Worm (Caenorhabditis elegans): ENCODE measurements around the gene cpt-2.
"Not testable (repeated sequence)": the region's sequence is repeated elsewhere in the genome, so short reads cannot be mapped to it uniquely, and the experiment has no call there.

cpt-2 gene

ce11 chrIV:11162451-11162850 is 17.0 kb upstream of the cpt-2 start, which contains the start of gene fbxb-9:
Gene fbxb-9, minus strand, starts transcription at chrIV:11162551.
- TF ChIP-seq unc-62 (GFP tag; optimal IDR thresholded peaks at IDR 0.05) = no peak

DNA sequence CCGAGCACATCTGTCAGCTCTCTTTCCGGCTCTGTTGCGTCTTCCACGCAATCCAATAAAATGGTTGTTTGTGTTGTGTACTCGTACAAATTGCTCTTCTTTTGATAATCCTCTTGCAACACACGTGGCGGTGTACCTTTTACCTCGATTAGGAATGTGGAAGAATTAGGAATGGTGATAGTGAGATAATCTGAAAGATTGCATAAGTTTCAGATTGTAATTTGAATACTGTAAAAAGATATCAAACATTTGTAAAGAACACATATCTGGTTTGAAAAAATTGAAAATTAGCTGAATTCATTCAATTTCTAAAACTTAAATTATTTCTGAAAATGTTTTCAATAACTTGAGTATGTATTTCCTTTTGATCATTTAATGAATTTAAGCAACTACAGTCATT is 14.6 kb upstream of the cpt-2 start, which contains the start of gene C08F8.6:
TSS of gene C08F8.6 (minus strand) at position 101 of the 400 bp plus-strand sequence.
- no peak for TF ChIP-seq unc-62 (GFP tag; optimal IDR thresholded peaks at IDR 0.05)

DNA sequence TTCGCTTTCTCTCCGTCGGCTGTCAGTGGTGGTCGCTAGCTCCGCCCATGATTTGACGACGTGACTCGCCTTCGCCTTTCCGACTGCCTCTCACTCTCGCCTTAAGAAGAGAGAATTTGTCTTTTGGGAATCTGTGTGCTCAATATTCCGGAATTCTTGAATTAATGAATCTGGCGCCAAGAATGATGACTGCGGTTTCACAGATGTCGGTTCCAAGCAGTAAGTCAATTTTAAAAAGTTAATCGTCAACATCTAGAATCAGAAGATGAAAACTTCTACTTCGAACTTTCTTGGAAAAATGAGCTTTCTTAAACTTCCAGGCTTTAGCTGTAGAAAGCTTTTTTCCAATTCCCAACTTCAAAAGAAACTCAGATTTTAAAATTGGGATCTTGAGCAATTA is 9.8 kb upstream of the cpt-2 start, which contains the start of gene nhr-67:
TSS of gene nhr-67 (plus strand) at position 97 of the 400 bp plus-strand sequence.
- no peak for TF ChIP-seq unc-62 (GFP tag; optimal IDR thresholded peaks at IDR 0.05)

- TF ChIP-seq unc-62 (GFP tag; optimal IDR thresholded peaks at IDR 0.05) = no peak
Observed at ce11 chrIV:11174772-11175171, 4.7 kb upstream of the cpt-2 start.

DNA sequence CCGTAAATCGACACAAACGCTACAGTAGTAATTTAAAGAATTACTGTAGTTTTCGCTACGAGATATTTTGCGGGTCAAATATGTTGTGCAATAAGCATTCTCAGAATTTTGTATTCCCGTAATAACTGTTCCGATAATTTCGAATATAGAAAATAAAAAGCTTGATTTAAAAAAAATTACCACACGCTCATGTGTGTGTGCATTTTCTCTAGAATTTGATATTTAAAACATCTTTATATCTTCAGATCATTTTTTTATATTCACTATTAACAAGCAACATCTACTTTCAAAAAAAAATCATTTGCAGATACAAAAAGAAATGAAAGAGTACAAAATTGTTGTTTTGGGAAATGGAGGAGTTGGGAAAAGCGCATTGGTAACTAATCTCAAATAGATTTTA is 2.5 kb upstream of the cpt-2 start, which contains the start of gene rap-3:
TSS of gene rap-3 (plus strand) at position 301 of the 400 bp plus-strand sequence.
- TF ChIP-seq unc-62 (GFP tag; optimal IDR thresholded peaks at IDR 0.05) = no peak

- no peak for TF ChIP-seq unc-62 (GFP tag; optimal IDR thresholded peaks at IDR 0.05)
Observed at ce11 chrIV:11178495-11178894, 950 bp upstream of the cpt-2 start, which contains the start of gene C08F8.9. Gene C08F8.9, minus strand, starts transcription at chrIV:11178595.

DNA sequence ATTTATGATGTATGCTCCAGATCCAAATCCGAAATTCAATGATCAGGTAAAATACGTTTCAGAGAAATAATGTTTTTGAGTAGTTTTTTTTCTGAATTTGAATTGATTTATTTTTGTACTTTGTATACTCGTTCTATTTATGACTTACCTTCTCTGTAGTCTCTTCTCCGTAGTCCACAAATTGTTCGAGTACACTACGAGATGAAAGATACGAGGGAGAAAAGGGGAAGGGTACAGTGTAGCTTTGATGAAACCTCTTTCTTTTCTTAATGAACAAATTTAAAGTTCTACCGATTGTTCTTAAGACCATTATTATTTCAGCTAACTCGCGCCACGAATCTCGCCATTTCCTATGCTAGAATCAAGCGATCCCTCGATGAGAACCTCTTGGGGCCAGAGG is 632 bp downstream of the cpt-2 start:
- TF ChIP-seq unc-62 (GFP tag; optimal IDR thresholded peaks at IDR 0.05) = no peak

DNA sequence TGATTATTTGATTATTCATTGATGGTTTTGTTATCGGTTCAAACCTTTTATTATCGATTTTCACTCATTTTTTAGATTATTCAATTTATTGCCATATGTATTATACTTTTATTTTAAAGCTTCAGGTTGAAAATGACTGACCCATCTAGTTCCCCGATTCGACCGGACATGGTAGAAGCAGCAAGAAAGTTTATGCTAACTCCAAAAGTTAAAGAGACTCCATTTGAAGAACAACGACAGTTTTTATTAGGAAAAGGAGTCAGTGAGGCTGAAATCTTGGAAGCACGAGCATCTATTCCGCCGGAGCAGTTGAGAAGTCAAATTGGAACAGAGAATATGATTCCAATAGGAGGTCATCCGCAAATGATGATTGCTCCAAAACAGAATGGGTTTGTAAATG is 3.6 kb downstream of the cpt-2 start, which contains the start of gene prx-14:
TSS of gene prx-14 (plus strand) at position 120 of the 400 bp plus-strand sequence.
- no peak for TF ChIP-seq unc-62 (GFP tag; optimal IDR thresholded peaks at IDR 0.05)

DNA sequence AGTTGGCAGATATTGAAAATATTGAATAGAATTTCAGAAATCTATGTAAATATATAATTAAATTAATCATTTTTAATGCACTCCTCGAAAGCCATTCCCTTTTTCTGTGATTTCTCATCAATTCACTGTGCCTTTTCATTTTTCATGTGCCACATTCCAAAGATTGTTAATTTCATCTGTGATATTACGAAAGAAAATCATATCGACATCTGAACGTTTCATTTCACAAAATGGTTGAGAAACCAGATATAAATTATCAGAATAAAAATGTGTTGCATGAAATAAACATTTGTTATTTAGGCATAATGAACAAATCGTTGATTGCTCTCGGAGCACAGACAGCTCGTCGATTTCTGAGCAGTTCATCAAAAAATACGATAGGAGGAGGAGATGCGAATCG is 4.5 kb downstream of the cpt-2 start, which contains the start of gene nuaf-3:
TSS of gene nuaf-3 (plus strand) at position 301 of the 400 bp plus-strand sequence.
- no peak for TF ChIP-seq unc-62 (GFP tag; optimal IDR thresholded peaks at IDR 0.05)

DNA sequence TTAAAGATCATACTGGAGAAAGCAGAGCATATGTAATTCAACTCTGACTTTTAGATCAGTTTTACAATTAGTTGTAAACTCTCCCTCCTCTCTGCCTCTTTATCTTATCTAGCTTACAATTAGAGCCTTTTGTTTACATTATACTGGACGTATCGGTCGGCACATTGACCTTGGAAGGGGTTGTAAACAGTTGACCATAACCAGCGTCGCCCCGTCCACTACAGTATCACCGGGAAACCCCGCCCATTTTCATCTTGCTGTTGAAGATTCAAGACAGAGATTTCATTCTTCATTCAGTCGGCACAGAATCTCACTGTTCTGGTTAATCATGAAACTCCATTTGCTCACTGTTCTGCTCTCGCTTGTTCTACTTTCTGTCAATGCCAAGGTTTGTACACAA is 7.3 kb downstream of the cpt-2 start, which contains the start of gene sdz-27:
TSS of gene sdz-27 (plus strand) at position 301 of the 400 bp plus-strand sequence.
- no peak for TF ChIP-seq unc-62 (GFP tag; optimal IDR thresholded peaks at IDR 0.05)

DNA sequence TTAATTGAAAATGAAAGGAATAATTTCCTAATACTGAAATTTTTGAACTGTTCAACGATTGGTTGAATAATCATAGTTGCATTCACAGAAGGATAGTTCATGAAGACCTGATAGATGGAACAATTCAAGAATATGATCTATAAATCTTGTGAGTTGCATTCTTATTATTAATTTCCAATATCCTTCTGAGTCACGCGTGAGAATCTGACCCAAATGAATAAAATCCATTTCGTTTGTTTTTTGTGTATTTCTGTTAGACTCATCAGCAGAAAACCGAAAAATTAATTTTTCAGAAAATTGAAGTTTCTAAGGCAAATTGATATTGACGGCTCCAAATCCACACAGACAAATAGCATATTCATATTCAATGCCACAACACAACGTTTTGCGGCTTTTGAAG is 10.0 kb downstream of the cpt-2 start, which contains the start of gene fbxb-79:
TSS of gene fbxb-79 (minus strand) at position 101 of the 400 bp plus-strand sequence.
- no peak for TF ChIP-seq unc-62 (GFP tag; optimal IDR thresholded peaks at IDR 0.05)

DNA sequence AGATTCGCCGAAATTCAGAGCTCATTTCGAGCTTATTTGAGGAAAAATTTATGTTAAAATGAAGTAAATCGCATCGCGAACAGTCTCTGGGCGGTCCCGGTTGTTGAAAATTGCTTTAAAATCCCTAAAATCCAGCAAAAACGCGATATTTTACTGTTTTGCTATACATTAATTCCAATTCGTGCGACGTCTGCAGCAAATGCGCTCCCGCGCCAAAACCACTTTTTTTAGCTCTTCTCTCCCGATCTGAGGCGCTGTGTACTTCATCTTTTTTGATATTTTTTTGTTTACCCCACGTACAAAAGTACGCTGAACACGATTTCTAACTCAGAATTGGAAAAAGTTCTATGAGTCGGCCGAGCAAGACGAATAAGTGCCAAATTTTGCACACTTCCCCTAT is 19.5 kb downstream of the cpt-2 start, which contains the start of gene R07H5.16:
TSS of gene R07H5.16 (plus strand) at position 348 of the 400 bp plus-strand sequence.
- not testable (repeated sequence) for TF ChIP-seq unc-62 (GFP tag; optimal IDR thresholded peaks at IDR 0.05)

DNA sequence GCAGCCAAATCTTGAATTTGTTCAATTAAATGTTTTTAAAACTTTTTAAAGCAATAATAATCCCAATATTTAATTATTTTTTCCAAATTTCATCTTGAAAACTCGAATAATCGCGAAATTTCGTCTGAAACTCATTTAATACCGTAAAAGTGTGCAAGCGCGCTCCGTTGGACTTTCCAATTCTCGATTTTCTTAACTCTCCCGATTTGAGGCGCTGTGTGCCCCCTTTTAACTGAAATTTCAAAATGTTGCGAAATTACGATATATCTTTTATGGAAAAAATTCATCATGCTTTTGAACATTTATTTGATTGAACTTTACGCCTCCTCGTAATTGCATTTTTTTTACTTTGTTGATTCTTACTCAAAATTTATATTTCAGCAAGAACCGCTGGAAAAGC is 22.9 kb downstream of the cpt-2 start, which contains the start of gene R07H5.11:
TSS of gene R07H5.11 (plus strand) at position 380 of the 400 bp plus-strand sequence.
- not testable (repeated sequence) for TF ChIP-seq unc-62 (GFP tag; optimal IDR thresholded peaks at IDR 0.05)

DNA sequence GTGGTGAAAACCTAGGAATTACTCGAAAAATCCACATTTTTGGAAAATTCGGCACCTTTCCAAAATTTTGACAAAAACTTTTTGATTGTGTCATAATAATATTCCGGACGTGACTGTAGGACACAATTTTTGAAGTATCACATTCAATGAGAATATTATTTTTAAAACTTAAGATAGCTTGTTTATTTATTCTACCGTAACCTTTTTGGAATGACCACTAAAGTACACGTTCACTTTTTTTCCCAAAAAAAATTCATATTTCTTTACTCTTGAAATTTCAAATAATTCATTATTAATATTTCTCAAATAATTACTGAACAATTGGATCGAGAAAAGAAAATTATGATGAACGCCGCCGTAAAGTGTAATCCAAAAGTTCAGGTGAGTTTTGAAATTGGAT is 27.7 kb downstream of the cpt-2 start, which contains the start of gene R07H5.9:
TSS of gene R07H5.9 (plus strand) at position 301 of the 400 bp plus-strand sequence.
- TF ChIP-seq unc-62 (GFP tag; optimal IDR thresholded peaks at IDR 0.05) = no peak

DNA sequence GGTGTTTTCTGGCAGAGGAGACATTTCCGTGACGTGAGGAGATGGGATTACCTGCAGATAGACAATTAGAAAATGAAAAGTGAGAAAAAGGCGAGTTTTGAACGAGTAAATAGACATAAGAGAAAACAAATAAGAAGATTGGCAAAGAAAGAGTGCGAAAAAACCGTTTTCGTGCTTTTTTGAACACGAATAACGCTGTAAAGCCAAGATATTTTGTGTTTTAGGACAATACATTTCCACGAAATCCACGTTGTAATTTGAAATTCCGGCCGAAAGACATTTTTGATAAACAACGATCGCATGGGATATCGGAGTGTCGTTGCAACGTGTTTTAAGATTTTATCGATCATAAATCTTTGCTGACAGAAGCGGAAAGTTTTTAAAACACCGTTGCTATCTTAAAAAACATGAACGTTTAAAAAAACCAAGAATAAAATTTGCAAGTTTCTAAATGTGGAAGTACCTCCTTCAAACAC is 31.4 kb downstream of the cpt-2 start, which contains the start of gene adk-1:
TSS of gene adk-1 (minus strand) at position 51 of the 476 bp plus-strand sequence.
- TF ChIP-seq unc-62 (GFP tag; optimal IDR thresholded peaks at IDR 0.05) = no peak

- TF ChIP-seq unc-62 (GFP tag; optimal IDR thresholded peaks at IDR 0.05) = no peak
Observed at ce11 chrIV:11211547-11211946, 32.1 kb downstream of the cpt-2 start.

ce11 chrIV:11212978-11213377 is 33.5 kb downstream of the cpt-2 start:
- no peak for TF ChIP-seq unc-62 (GFP tag; optimal IDR thresholded peaks at IDR 0.05)

All from whole organism, dauer.